Fruit fly (Drosophila melanogaster) S2 (cell line): ENCODE measurements around the gene CG7031.

Source experiments
- CG8478 ChIP-seq: fragments of >200 bp; optimal IDR thresholded peaks from 2 replicates; lab custom pipeline; 2018
- CTCF ChIP-seq, 2 experiments: fragments of >200 bp; optimal IDR thresholded peaks; 2 replicates each; lab custom pipeline; 2018

The CG7031 gene

dm6 chr3R:22803655-22804341, at the start of gene CG7031:
Gene CG7031, plus strand, starts transcription at chr3R:22804291.
- no peak for TF ChIP-seq CTCF (optimal IDR thresholded peaks at IDR 0.05; lab: Kevin White, UChicago)
- no peak for TF ChIP-seq CG8478 (lab: Kevin White, UChicago)

- no peak for TF ChIP-seq CTCF (optimal IDR thresholded peaks at IDR 0.05; lab: Kevin White, UChicago)
- TF ChIP-seq CG8478 (lab: Kevin White, UChicago) = no peak
These were observed 48.8 kb upstream of the CG7031 start for dm6 chr3R:22755187-22755777.

- TF ChIP-seq CTCF (optimal IDR thresholded peaks at IDR 0.05; lab: Kevin White, UChicago) = no peak
- TF ChIP-seq CG8478 (lab: Kevin White, UChicago) = no peak
These were observed 47.8 kb upstream of the CG7031 start for dm6 chr3R:22756289-22756688.

dm6 chr3R:22757117-22757516, 47.0 kb upstream of the CG7031 start:
- no peak for TF ChIP-seq CG8478 (lab: Kevin White, UChicago)

- TF ChIP-seq CG8478 (lab: Kevin White, UChicago) (no peak), CTCF (optimal IDR thresholded peaks at IDR 0.05; lab: Kevin White, UChicago) (no peak)
These were observed 43.1 kb upstream of the CG7031 start, which contains the start of gene Nepl13 for dm6 chr3R:22760988-22761387. Gene Nepl13, minus strand, starts transcription at chr3R:22761076.

dm6 chr3R:22763587-22763986, 40.5 kb upstream of the CG7031 start, which contains the start of gene Nepl14:
Gene Nepl14, minus strand, starts transcription at chr3R:22763711.
- no peak for TF ChIP-seq CTCF (optimal IDR thresholded peaks at IDR 0.05; lab: Kevin White, UChicago)
- TF ChIP-seq CG8478 (lab: Kevin White, UChicago) = no peak

dm6 chr3R:22766072-22766471, 38.0 kb upstream of the CG7031 start, which contains the start of gene Nepl15:
Gene Nepl15, minus strand, starts transcription at chr3R:22766172.
- no peak for TF ChIP-seq CG8478 (lab: Kevin White, UChicago)
- no peak for TF ChIP-seq CTCF (optimal IDR thresholded peaks at IDR 0.05; lab: Kevin White, UChicago)

- TF ChIP-seq CG8478 (lab: Kevin White, UChicago) = no peak
- no peak for TF ChIP-seq CTCF (optimal IDR thresholded peaks at IDR 0.05; lab: Kevin White, UChicago)
These were observed 36.5 kb upstream of the CG7031 start, which contains the start of gene CG13841 for dm6 chr3R:22767599-22767998. Gene CG13841, minus strand, starts transcription at chr3R:22767699.

dm6 chr3R:22768633-22769032, 35.5 kb upstream of the CG7031 start, which contains the start of gene CG43091:
Gene CG43091, minus strand, starts transcription at chr3R:22768733.
- TF ChIP-seq CG8478 (lab: Kevin White, UChicago) (no peak), CTCF (optimal IDR thresholded peaks at IDR 0.05; lab: Kevin White, UChicago) (no peak)

- TF ChIP-seq CTCF (optimal IDR thresholded peaks at IDR 0.05; lab: Kevin White, UChicago) (no peak), CG8478 (lab: Kevin White, UChicago) (no peak)
These were observed 34.5 kb upstream of the CG7031 start, which contains the start of gene CG43092 for dm6 chr3R:22769567-22769966. Gene CG43092, minus strand, starts transcription at chr3R:22769667.

dm6 chr3R:22770207-22770606, 33.9 kb upstream of the CG7031 start, which contains the start of gene CG43093:
Gene CG43093, minus strand, starts transcription at chr3R:22770307.
- TF ChIP-seq CTCF (optimal IDR thresholded peaks at IDR 0.05; lab: Kevin White, UChicago) (no peak), CG8478 (lab: Kevin White, UChicago) (no peak)

- TF ChIP-seq CG8478 (lab: Kevin White, UChicago) (no peak), CTCF (optimal IDR thresholded peaks at IDR 0.05; lab: Kevin White, UChicago) (no peak)
These were observed 33.2 kb upstream of the CG7031 start, which contains the start of gene CG43094 for dm6 chr3R:22770887-22771286. Gene CG43094, minus strand, starts transcription at chr3R:22770987.

- no peak for TF ChIP-seq CTCF (optimal IDR thresholded peaks at IDR 0.05; lab: Kevin White, UChicago)
- TF ChIP-seq CG8478 (lab: Kevin White, UChicago) = no peak
These were observed 32.4 kb upstream of the CG7031 start, which contains the start of gene CG43095 for dm6 chr3R:22771670-22772069. Gene CG43095, minus strand, starts transcription at chr3R:22771770.

- TF ChIP-seq CG8478 (lab: Kevin White, UChicago) (no peak), CTCF (optimal IDR thresholded peaks at IDR 0.05; lab: Kevin White, UChicago) (no peak)
These were observed 27.6 kb upstream of the CG7031 start for dm6 chr3R:22776457-22776856.

dm6 chr3R:22780135-22780534, 24.0 kb upstream of the CG7031 start:
- no peak for TF ChIP-seq CTCF (optimal IDR thresholded peaks at IDR 0.05; lab: Kevin White, UChicago)
- TF ChIP-seq CG8478 (lab: Kevin White, UChicago) = no peak
